Worm (Caenorhabditis elegans): ENCODE data around the gene ZK688.12.

- TF ChIP-seq aly-1 (tag; optimal IDR thresholded peaks at IDR 0.05) (no peak), hnd-1 (tag; optimal IDR thresholded peaks at IDR 0.05) (no peak), ama-1 (optimal IDR thresholded peaks at IDR 0.05) (no peak), B0310.2 (tag; optimal IDR thresholded peaks at IDR 0.05) (no peak), tbx-11 (GFP tag; IDR thresholded peaks at IDR 0.05) (no peak), ets-7 (tag; optimal IDR thresholded peaks at IDR 0.05) (no peak)
These were observed 39.8 kb upstream of the ZK688.12 start, which contains the start of gene let-754 for ce11 chrIII:7953208-7953607.

Measured in whole organism, early embryonic.